Worm (Caenorhabditis elegans) whole organism, late embryonic: ENCODE data around the gene B0284.3.

Experiments
- Y22D7AL.16 ChIP-seq: sonication (generic microtip); optimal IDR thresholded peaks from 2 replicates; lab custom pipeline; 2016; ENCODE audit warnings: missing genetic modification characterization, missing compliant biosample characterization
- ceh-14 ChIP-seq: sonication (generic microtip); optimal IDR thresholded peaks from 2 replicates; lab custom pipeline; 2016; ENCODE audit warnings: missing genotype, missing genetic modification characterization, missing compliant biosample characterization
- ceh-22 ChIP-seq: sonication (generic microtip); optimal IDR thresholded peaks from 2 replicates; lab custom pipeline; 2017; ENCODE audit warnings: missing biosample characterization, missing genetic modification characterization
- ceh-48 ChIP-seq: sonication (generic microtip); optimal IDR thresholded peaks from 2 replicates; lab custom pipeline; 2016; ENCODE audit warnings: missing genetic modification characterization, inconsistent platforms, missing compliant biosample characterization
- ceh-6 ChIP-seq: fragments of 200-800 bp; sonication (Bioruptor generic); optimal IDR thresholded peaks from 2 replicates; lab custom pipeline; 2018; ENCODE audit warnings: mild to moderate bottlenecking, missing genetic modification characterization, missing compliant biosample characterization
- fkh-6 ChIP-seq: sonication (generic microtip); optimal IDR thresholded peaks from 2 replicates; lab custom pipeline; 2016; ENCODE audit warnings: missing genetic modification characterization, missing compliant biosample characterization
- hlh-30 ChIP-seq: sonication (generic microtip); optimal IDR thresholded peaks from 2 replicates; lab custom pipeline; 2017; ENCODE audit warnings: antibody characterized with exemption, missing genetic modification characterization, missing compliant biosample characterization; ENCODE audit not compliant: insufficient read depth
- nfya-1 ChIP-seq: sonication (generic microtip); optimal IDR thresholded peaks from 2 replicates; lab custom pipeline; 2017; ENCODE audit warnings: missing genetic modification characterization, mild to moderate bottlenecking, missing compliant biosample characterization, antibody characterized with exemption, moderate library complexity
- nhr-11 ChIP-seq: fragments of 150-350 bp; optimal IDR thresholded peaks from 2 replicates; lab custom pipeline; 2014; ENCODE audit warnings: missing biosample characterization, missing genetic modification characterization
- pqm-1 ChIP-seq: sonication (generic microtip); optimal IDR thresholded peaks from 2 replicates; lab custom pipeline; 2016; ENCODE audit warnings: missing genetic modification characterization, missing compliant biosample characterization
- tbx-2 ChIP-seq: sonication (generic microtip); optimal IDR thresholded peaks from 2 replicates; lab custom pipeline; 2016; ENCODE audit warnings: missing genetic modification characterization, missing compliant biosample characterization
- unc-42 ChIP-seq: sonication (generic microtip); optimal IDR thresholded peaks from 2 replicates; lab custom pipeline; 2016; ENCODE audit warnings: missing genotype, missing genetic modification characterization, missing compliant biosample characterization

DNA sequence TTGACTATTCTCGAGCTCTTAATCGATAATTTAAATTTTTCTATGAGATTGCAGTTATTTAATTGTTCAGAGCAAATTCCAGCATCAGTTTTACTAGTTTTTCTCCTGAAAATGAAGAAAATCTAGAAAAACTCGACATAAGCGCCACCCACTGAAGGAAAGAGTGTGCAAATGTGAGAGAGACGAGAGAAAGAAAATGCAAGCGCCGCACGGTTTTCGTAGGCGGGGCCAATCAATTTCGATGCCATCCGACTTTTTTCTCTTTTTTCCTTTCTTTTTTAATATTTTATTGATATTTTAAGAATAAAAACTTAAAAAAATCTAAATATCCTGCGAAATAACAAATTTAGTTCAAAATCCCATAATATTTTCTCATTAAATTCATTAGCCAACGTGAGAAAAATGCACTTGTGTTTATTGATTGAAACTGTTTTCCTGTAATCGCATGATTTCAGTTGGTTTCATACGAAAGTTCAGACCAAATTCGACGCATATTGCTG is 47.0 kb downstream of the B0284.3 start, which contains the start of gene cdk-12:
- peak; percentile 33 for TF ChIP-seq nfya-1 (tag; lab: Kevin White, UChicago)
- TF ChIP-seq Y22D7AL.16 (tag; lab: Kevin White, UChicago) = no peak
- no peak for TF ChIP-seq ceh-48 (tag; lab: Kevin White, UChicago)
- no peak for TF ChIP-seq unc-42 (tag; lab: Kevin White, UChicago)
- TF ChIP-seq pqm-1 (tag; lab: Kevin White, UChicago) = no peak
- TF ChIP-seq tbx-2 (tag; lab: Kevin White, UChicago) = peak; percentile 26
- no peak for TF ChIP-seq nhr-11 (tag; lab: Kevin White, UChicago)
- TF ChIP-seq ceh-6 (GFP tag; lab: Kevin White, UChicago) = no peak
- no peak for TF ChIP-seq ceh-22 (tag; lab: Kevin White, UChicago)
- TF ChIP-seq fkh-6 (tag; lab: Kevin White, UChicago) = no peak
- no peak for TF ChIP-seq hlh-30 (tag; lab: Kevin White, UChicago)
- no peak for TF ChIP-seq ceh-14 (tag; lab: Kevin White, UChicago)
